Fruit fly (Drosophila melanogaster) whole organism, prepupa: ENCODE measurements around the gene CG31817.
A peak's percentile ranks its signal among the peaks of the same experiment; 100 is the strongest.

ENCODE experiments used
- Blimp-1 ChIP-seq: fragments of 200-800 bp; sonication (Bioruptor generic); optimal IDR thresholded peaks from 3 replicates; lab custom pipeline; 2017; ENCODE audit warnings: missing biosample characterization, missing genetic modification characterization, mild to moderate bottlenecking, moderate library complexity, missing genetic modification reagents
- CG10631 ChIP-seq: fragments of 200-800 bp; sonication (Bioruptor generic); optimal IDR thresholded peaks from 2 replicates; lab custom pipeline; 2016; ENCODE audit warnings: missing biosample characterization, missing genetic modification characterization
- CG10669 ChIP-seq: fragments of 200-800 bp; sonication (Bioruptor generic); optimal IDR thresholded peaks from 3 replicates; lab custom pipeline; 2018; ENCODE audit warnings: missing biosample characterization, mild to moderate bottlenecking, missing genetic modification characterization, moderate library complexity
- CG11294 ChIP-seq: fragments of 200-800 bp; sonication (Bioruptor generic); IDR thresholded peaks from 2 replicates; pipeline ENCODE4 v1.3.6; 2022; ENCODE audit warnings: missing biosample characterization, missing genetic modification characterization
- CG11902 ChIP-seq: fragments of 200-800 bp; sonication (Bioruptor generic); optimal IDR thresholded peaks from 3 replicates; lab custom pipeline; 2016; ENCODE audit warnings: missing biosample characterization, missing genetic modification characterization
- CG15336 ChIP-seq: fragments of 200-800 bp; sonication (Bioruptor generic); IDR thresholded peaks from 2 replicates; pipeline ENCODE4 v1.3.6; 2022; ENCODE audit warnings: missing biosample characterization, missing genetic modification characterization
- CG1621 ChIP-seq: fragments of 200-800 bp; sonication (Bioruptor generic); optimal IDR thresholded peaks from 3 replicates; lab custom pipeline; 2018; ENCODE audit warnings: missing biosample characterization, mild to moderate bottlenecking, missing genetic modification characterization
- CG16779 ChIP-seq: fragments of 200-800 bp; sonication (Bioruptor generic); optimal IDR thresholded peaks from 3 replicates; lab custom pipeline; 2017; ENCODE audit warnings: missing biosample characterization, mild to moderate bottlenecking, missing genetic modification characterization
- CG3032 ChIP-seq: fragments of 200-800 bp; optimal IDR thresholded peaks from 2 replicates; lab custom pipeline; 2019; ENCODE audit warnings: missing biosample characterization, mild to moderate bottlenecking, missing genetic modification characterization, moderate library complexity
- CG31627 ChIP-seq: fragments of 200-800 bp; sonication (Bioruptor generic); optimal IDR thresholded peaks from 3 replicates; lab custom pipeline; 2016; ENCODE audit warnings: missing biosample characterization, missing genetic modification characterization
- CG32006 ChIP-seq: fragments of 200-800 bp; sonication (Bioruptor generic); optimal IDR thresholded peaks from 3 replicates; lab custom pipeline; 2017; ENCODE audit warnings: missing biosample characterization, mild to moderate bottlenecking, missing genetic modification characterization
- CG3919 ChIP-seq: fragments of 200-800 bp; sonication (Bioruptor generic); optimal IDR thresholded peaks from 3 replicates; lab custom pipeline; 2016; ENCODE audit warnings: missing biosample characterization, missing genetic modification characterization
- CG4318 ChIP-seq: fragments of 200-800 bp; sonication (Bioruptor generic); optimal IDR thresholded peaks from 3 replicates; lab custom pipeline; 2017; ENCODE audit warnings: missing biosample characterization, mild to moderate bottlenecking, missing genetic modification characterization
- CG6792 ChIP-seq: fragments of 200-800 bp; sonication (Bioruptor generic); optimal IDR thresholded peaks from 3 replicates; lab custom pipeline; 2016; ENCODE audit warnings: missing biosample characterization, missing genetic modification characterization
- CG8119 ChIP-seq: fragments of 200-800 bp; sonication (Bioruptor generic); IDR thresholded peaks from 3 replicates; pipeline ENCODE4 v1.3.6; 2022; ENCODE audit warnings: missing biosample characterization, missing genetic modification characterization
- CG8632 ChIP-seq: fragments of 200-800 bp; sonication (Bioruptor generic); optimal IDR thresholded peaks from 3 replicates; lab custom pipeline; 2016; ENCODE audit warnings: missing biosample characterization, missing genetic modification characterization
- CG9139 ChIP-seq: fragments of 200-800 bp; sonication (Bioruptor generic); optimal IDR thresholded peaks from 3 replicates; lab custom pipeline; 2017; ENCODE audit warnings: missing biosample characterization, mild to moderate bottlenecking, missing genetic modification characterization
- Eip75B ChIP-seq: fragments of 200-800 bp; sonication (Bioruptor generic); optimal IDR thresholded peaks from 3 replicates; lab custom pipeline; 2016; ENCODE audit warnings: missing biosample characterization, missing genetic modification characterization
- Eip78C ChIP-seq: fragments of 200-800 bp; sonication (Bioruptor generic); peaks from one replicate; lab custom pipeline; 2016; ENCODE audit warnings: missing biosample characterization, missing genetic modification characterization
- Ets21C ChIP-seq: fragments of 200-800 bp; sonication (Bioruptor generic); optimal IDR thresholded peaks from 3 replicates; lab custom pipeline; 2016; ENCODE audit warnings: missing biosample characterization, missing genetic modification characterization
- Ets96B ChIP-seq: fragments of 200-800 bp; optimal IDR thresholded peaks from 2 replicates; lab custom pipeline; 2019; ENCODE audit warnings: missing biosample characterization, mild to moderate bottlenecking, missing genetic modification characterization, moderate library complexity
- Hr38 ChIP-seq: sonication (Bioruptor generic); optimal IDR thresholded peaks from 2 replicates; lab custom pipeline; 2016; ENCODE audit warnings: missing biosample characterization, missing genetic modification characterization
- Hr39 ChIP-seq: fragments of 200-800 bp; sonication (Bioruptor generic); optimal IDR thresholded peaks from 2 replicates; lab custom pipeline; 2016; ENCODE audit warnings: missing biosample characterization, missing genetic modification characterization
- OdsH ChIP-seq: fragments of 200-800 bp; sonication (Bioruptor generic); optimal IDR thresholded peaks from 3 replicates; lab custom pipeline; 2016; ENCODE audit warnings: missing biosample characterization, missing genetic modification characterization
- Smox ChIP-seq: fragments of 200-800 bp; sonication (Bioruptor generic); optimal IDR thresholded peaks from 3 replicates; lab custom pipeline; 2016; ENCODE audit warnings: missing biosample characterization, missing genetic modification characterization
- Sox102F ChIP-seq: fragments of 200-800 bp; sonication (Bioruptor generic); optimal IDR thresholded peaks from 2 replicates; lab custom pipeline; 2016; ENCODE audit warnings: missing biosample characterization, mild to moderate bottlenecking, missing genetic modification characterization
- Sox14 ChIP-seq: fragments of 200-800 bp; sonication (Bioruptor generic); optimal IDR thresholded peaks from 3 replicates; lab custom pipeline; 2016; ENCODE audit warnings: missing biosample characterization, missing genetic modification characterization
- Sox15 ChIP-seq: fragments of 200-800 bp; sonication (Bioruptor generic); optimal IDR thresholded peaks from 3 replicates; lab custom pipeline; 2016; ENCODE audit warnings: missing biosample characterization, missing genetic modification characterization
- acj6 ChIP-seq: fragments of 200-800 bp; sonication (Bioruptor generic); optimal IDR thresholded peaks from 3 replicates; lab custom pipeline; 2016; ENCODE audit warnings: missing biosample characterization, missing genetic modification characterization
- dac ChIP-seq: fragments of 200-800 bp; sonication (Bioruptor generic); optimal IDR thresholded peaks from 2 replicates; lab custom pipeline; 2017; ENCODE audit warnings: missing biosample characterization, mild to moderate bottlenecking, missing genetic modification characterization
- dsx ChIP-seq: fragments of 200-800 bp; optimal IDR thresholded peaks from 3 replicates; lab custom pipeline; 2019; ENCODE audit warnings: missing biosample characterization, mild to moderate bottlenecking, missing genetic modification characterization, moderate library complexity; ENCODE audit not compliant: poor library complexity, severe bottlenecking
- eg ChIP-seq: fragments of 200-800 bp; sonication (Bioruptor generic); IDR thresholded peaks from 3 replicates; pipeline ENCODE4 v1.3.6; 2022; ENCODE audit warnings: missing biosample characterization, missing genetic modification characterization
- esn ChIP-seq: fragments of 200-800 bp; sonication (Bioruptor generic); optimal IDR thresholded peaks from 2 replicates; lab custom pipeline; 2016; ENCODE audit warnings: missing biosample characterization, mild to moderate bottlenecking, missing genetic modification characterization, moderate library complexity
- fkh ChIP-seq: fragments of 200-800 bp; sonication (Bioruptor generic); optimal IDR thresholded peaks from 3 replicates; lab custom pipeline; 2017; ENCODE audit warnings: missing biosample characterization, mild to moderate bottlenecking, missing genetic modification characterization, moderate library complexity
- lz ChIP-seq: fragments of 200-800 bp; sonication (Bioruptor generic); optimal IDR thresholded peaks from 3 replicates; lab custom pipeline; 2016; ENCODE audit warnings: missing biosample characterization, missing genetic modification characterization
- pdm3 ChIP-seq: fragments of 200-800 bp; sonication (Bioruptor generic); optimal IDR thresholded peaks from 3 replicates; lab custom pipeline; 2016; ENCODE audit warnings: missing biosample characterization, missing genetic modification characterization
- salr ChIP-seq, 2 experiments: fragments of 200-800 bp; sonication (Bioruptor generic); optimal IDR thresholded peaks; 3 replicates each; lab custom pipeline; 2016 to 2018; ENCODE audit warnings: missing biosample characterization in 2 of 2, missing genetic modification characterization in 2 of 2, mild to moderate bottlenecking in 1 of 2
- topi ChIP-seq: fragments of 200-800 bp; sonication (Bioruptor generic); optimal IDR thresholded peaks from 3 replicates; lab custom pipeline; 2016; ENCODE audit warnings: missing biosample characterization, missing genetic modification characterization
- vri ChIP-seq: fragments of 200-800 bp; sonication (Bioruptor generic); optimal IDR thresholded peaks from 3 replicates; lab custom pipeline; 2016; ENCODE audit warnings: missing biosample characterization, mild to moderate bottlenecking, missing genetic modification characterization

CG31817 gene

DNA sequence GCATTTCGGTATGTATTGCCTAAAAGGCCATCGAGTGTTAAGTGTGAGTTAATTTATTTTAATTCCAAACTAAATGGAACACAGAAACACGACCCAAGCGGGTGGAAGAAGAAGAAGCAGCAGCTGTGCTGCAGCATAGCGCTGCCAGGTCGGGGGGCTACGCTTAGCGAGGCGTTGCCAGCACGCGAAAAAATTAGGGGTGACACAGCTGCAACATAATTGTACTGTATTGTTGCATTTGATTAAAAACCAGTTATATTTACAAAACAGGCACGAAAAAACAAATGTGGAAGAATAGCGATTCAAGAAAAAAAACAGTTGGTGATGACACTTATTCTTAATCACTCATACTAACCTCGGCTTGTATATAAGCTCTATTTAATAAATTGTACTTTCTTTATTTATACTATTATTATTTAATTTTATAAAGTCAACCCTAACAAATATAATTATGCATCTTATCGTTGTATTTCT lies 12.5 kb upstream of the CG31817 start (continued):
- TF ChIP-seq topi (GFP tag; lab: Kevin White, UChicago), result no peak
- TF ChIP-seq CG31627 (GFP tag; lab: Kevin White, UChicago), result peak; percentile 84
- TF ChIP-seq vri (GFP tag; lab: Kevin White, UChicago), result peak; percentile 73
- peak; percentile 81 for TF ChIP-seq eg (GFP tag; lab: Robert Waterston, UW)
- peak; percentile 83 for TF ChIP-seq Ets21C
- no peak for TF ChIP-seq CG32006 (GFP tag; lab: Kevin White, UChicago)
- peak; percentile 53 for TF ChIP-seq CG8632 (GFP tag; lab: Kevin White, UChicago)
- no peak for TF ChIP-seq Eip78C (GFP tag; lab: Kevin White, UChicago)
- TF ChIP-seq lz (GFP tag; lab: Kevin White, UChicago), result peak; percentile 80
- no peak for TF ChIP-seq Hr38 (GFP tag; lab: Kevin White, UChicago)
- TF ChIP-seq CG3919 (GFP tag; lab: Kevin White, UChicago), result no peak
- no peak for TF ChIP-seq fkh (GFP tag; lab: Kevin White, UChicago)
- no peak for TF ChIP-seq Sox14
- no peak for TF ChIP-seq CG3032 (tag; lab: Kevin White, UChicago)
- no peak for TF ChIP-seq dac (GFP tag; lab: Kevin White, UChicago)
- no peak for TF ChIP-seq CG1621 (tag; lab: Kevin White, UChicago)
- TF ChIP-seq CG10631, result peak; percentile 76
- peak; percentile 78 for TF ChIP-seq Smox (GFP tag; lab: Kevin White, UChicago)
- peak; percentile 88 for TF ChIP-seq Hr39 (GFP tag; lab: Kevin White, UChicago)
- peak; percentile 50 for TF ChIP-seq dsx (GFP tag; lab: Kevin White, UChicago)
- no peak for TF ChIP-seq CG16779 (tag; lab: Kevin White, UChicago)
- TF ChIP-seq Sox102F (GFP tag; lab: Kevin White, UChicago), result no peak
- peak; percentile 75 for TF ChIP-seq CG4318 (GFP tag; lab: Kevin White, UChicago)
- peak; percentile 76 for TF ChIP-seq Sox15
- peak; percentile 30 for TF ChIP-seq Ets96B
- TF ChIP-seq Blimp-1 (GFP tag; lab: Kevin White, UChicago), result peak; percentile 51
- peak; percentile 64 for TF ChIP-seq CG11902
- no peak for TF ChIP-seq acj6 (GFP tag; lab: Kevin White, UChicago)

DNA sequence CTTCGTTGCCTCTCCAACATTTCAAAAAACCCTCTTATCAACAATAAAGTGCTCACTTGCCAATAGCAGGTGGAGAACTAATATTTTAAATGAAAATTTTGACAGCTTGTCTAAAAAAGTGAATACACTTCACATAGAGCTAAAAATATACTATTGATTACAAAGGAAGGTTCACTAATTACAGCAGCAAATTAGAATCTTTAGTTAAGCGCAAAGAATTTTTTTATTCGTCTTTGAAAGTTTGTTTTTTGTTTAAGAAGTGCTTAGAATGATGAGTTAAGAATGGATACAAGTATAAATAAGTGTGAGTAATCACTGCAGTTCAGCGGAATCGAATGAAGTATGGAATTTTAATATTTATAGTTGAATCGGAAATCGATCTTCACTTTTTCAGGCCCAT lies 4.5 kb upstream of the CG31817 start, which contains the start of gene CG44405:
CG44405 (minus strand) TSS at position 101 of the 400 bp plus-strand sequence.
- TF ChIP-seq CG32006 (GFP tag; lab: Kevin White, UChicago) (no peak), Ets96B (no peak), salr (GFP tag; optimal IDR thresholded peaks at IDR 0.05; lab: Kevin White, UChicago) (no peak), Blimp-1 (GFP tag; lab: Kevin White, UChicago) (no peak), CG11902 (no peak), CG6792 (no peak), vri (GFP tag; lab: Kevin White, UChicago) (no peak), Eip75B (GFP tag; lab: Kevin White, UChicago) (no peak), CG9139 (no peak), OdsH (GFP tag; lab: Kevin White, UChicago) (no peak), CG16779 (tag; lab: Kevin White, UChicago) (no peak), pdm3 (no peak), fkh (GFP tag; lab: Kevin White, UChicago) (no peak), CG15336 (no peak), CG8119 (GFP tag; lab: Robert Waterston, UW) (no peak), CG11294 (GFP tag; lab: Robert Waterston, UW) (no peak), Sox102F (GFP tag; lab: Kevin White, UChicago) (no peak), esn (GFP tag; lab: Kevin White, UChicago) (no peak)

DNA sequence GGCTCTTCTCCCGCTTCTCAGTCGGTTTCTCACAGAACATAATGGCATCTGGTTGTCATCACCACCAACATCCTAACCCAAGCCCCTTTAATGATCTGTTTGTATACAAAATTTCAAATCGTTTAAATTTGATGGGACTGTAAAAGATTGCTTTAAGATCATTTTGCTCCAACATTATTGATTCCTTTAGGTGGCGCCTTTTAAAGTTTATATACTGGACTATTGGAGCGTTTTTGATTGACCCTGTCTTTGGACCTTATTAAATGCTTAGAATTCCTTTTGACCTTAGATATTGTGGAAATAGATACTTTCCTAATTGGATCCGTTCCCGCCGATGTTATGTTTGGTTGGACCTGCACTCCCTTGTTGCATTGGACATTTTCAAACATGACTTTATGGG lies 2.6 kb upstream of the CG31817 start, which contains the start of gene CG42266:
CG42266 (minus strand) TSS at position 101 of the 400 bp plus-strand sequence.
- no peak for TF ChIP-seq CG3032 (tag; lab: Kevin White, UChicago)
- no peak for TF ChIP-seq pdm3
- no peak for TF ChIP-seq Sox15
- TF ChIP-seq dac (GFP tag; lab: Kevin White, UChicago), result no peak
- no peak for TF ChIP-seq CG10669 (GFP tag; lab: Kevin White, UChicago)
- no peak for TF ChIP-seq CG32006 (GFP tag; lab: Kevin White, UChicago)
- no peak for TF ChIP-seq CG11294 (GFP tag; lab: Robert Waterston, UW)
